Worm (Caenorhabditis elegans): ENCODE results near the gene F59A6.12.

F59A6.12 gene

DNA sequence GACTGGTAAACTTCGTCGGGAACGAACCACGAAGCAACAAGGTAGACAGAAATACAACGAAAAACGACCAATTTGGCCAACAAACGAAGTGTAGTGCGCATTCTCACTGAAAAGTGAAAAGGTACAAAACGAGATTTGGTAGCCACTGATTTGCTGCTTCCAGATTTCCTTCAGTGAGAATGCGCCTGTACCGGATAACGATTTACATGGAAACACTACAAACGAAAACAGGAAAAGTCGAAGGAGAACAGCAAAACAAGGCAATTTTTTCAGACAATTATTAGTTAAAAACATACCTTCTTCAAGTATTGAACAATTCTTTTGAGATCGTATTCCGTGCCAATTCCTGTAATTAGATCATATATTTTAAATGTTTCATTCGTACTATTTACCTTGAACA, 18.9 kb downstream of the F59A6.12 start, which contains the start of gene pigb-1:
Gene pigb-1 (minus strand): TSS at position 101 of the 400 bp plus-strand sequence.
- TF ChIP-seq ceh-30 (tag; optimal IDR thresholded peaks at IDR 0.05): no peak
- no peak for TF ChIP-seq hlh-13 (GFP tag; optimal IDR thresholded peaks at IDR 0.05)
- TF ChIP-seq nhr-232 (tag; optimal IDR thresholded peaks at IDR 0.05): no peak
- TF ChIP-seq Y22D7AL.16 (tag; optimal IDR thresholded peaks at IDR 0.05): no peak
- no peak for TF ChIP-seq pax-1 (tag; optimal IDR thresholded peaks at IDR 0.05)
- no peak for TF ChIP-seq ceh-34 (tag; optimal IDR thresholded peaks at IDR 0.05)
- no peak for TF ChIP-seq nfya-1 (tag; optimal IDR thresholded peaks at IDR 0.05)
- no peak for TF ChIP-seq nhr-11 (tag; optimal IDR thresholded peaks at IDR 0.05)
- TF ChIP-seq tbx-7 (tag; optimal IDR thresholded peaks at IDR 0.05): no peak
- TF ChIP-seq ceh-14 (tag; optimal IDR thresholded peaks at IDR 0.05): no peak
- TF ChIP-seq unc-3 (GFP tag; conservative IDR thresholded peaks at IDR 0.05): no peak
- no peak for TF ChIP-seq unc-3 (tag; optimal IDR thresholded peaks at IDR 0.05)
- TF ChIP-seq ceh-2 (tag; optimal IDR thresholded peaks at IDR 0.05): no peak
- no peak for TF ChIP-seq elt-2 (tag; optimal IDR thresholded peaks at IDR 0.05)
- TF ChIP-seq ceh-19 (GFP tag; optimal IDR thresholded peaks at IDR 0.05): no peak
- TF ChIP-seq ceh-9 (tag; optimal IDR thresholded peaks at IDR 0.05): no peak
- no peak for TF ChIP-seq ets-4 (tag; optimal IDR thresholded peaks at IDR 0.05)
- no peak for TF ChIP-seq ceh-6 (GFP tag; optimal IDR thresholded peaks at IDR 0.05)
- no peak for TF ChIP-seq F13H6.1 (tag; optimal IDR thresholded peaks at IDR 0.05)
- TF ChIP-seq C38D4.7 (GFP tag; optimal IDR thresholded peaks at IDR 0.05): no peak

DNA sequence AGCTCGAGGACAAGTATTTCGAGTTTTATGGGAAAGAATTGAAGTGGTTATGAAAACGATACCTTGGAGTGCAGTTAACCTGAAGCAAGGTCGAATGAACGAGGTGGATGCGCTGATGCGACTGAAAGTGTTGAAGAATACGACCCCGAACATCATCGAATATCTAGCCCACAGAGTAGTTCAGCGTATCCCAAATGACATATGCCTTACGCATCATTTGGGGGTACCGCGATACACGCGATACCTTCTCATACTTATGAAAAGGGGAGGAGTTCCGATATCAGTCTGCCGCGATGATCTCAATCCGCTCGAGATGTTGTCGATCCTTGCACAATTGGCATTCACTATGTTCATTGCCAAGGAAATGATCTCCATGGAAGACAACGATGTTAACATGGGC, 22.1 kb downstream of the F59A6.12 start, which contains the start of gene T27F7.12:
Gene T27F7.12 (plus strand): TSS at position 301 of the 400 bp plus-strand sequence.
- TF ChIP-seq pha-2 (tag; optimal IDR thresholded peaks at IDR 0.05) (no peak), ref-2 (tag; optimal IDR thresholded peaks at IDR 0.05) (no peak), ztf-16 (tag; optimal IDR thresholded peaks at IDR 0.05) (no peak)

DNA sequence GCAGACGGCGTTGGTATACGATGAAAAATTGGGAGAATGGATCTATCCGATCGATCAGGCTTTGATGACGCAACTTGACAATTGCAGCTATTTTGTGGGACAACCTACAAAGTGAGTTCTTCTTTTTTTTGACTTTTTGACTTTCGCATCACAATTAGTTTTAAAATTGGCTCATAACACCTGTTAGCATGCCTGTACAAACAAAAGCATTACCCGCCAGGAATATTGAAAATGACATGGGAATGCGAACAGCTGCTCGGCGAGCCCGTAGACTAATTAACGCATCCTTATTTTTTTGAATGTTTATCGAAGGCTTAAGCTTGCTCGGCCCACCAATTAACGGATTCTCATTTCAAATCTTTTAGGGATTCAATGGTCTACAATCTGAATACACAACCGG, 24.6 kb downstream of the F59A6.12 start:
- TF ChIP-seq unc-86 (tag; optimal IDR thresholded peaks at IDR 0.05): no peak
- TF ChIP-seq sdc-2 (tag; optimal IDR thresholded peaks at IDR 0.05): no peak
- no peak for TF ChIP-seq fax-1 (tag; optimal IDR thresholded peaks at IDR 0.05)
- TF ChIP-seq lin-11 (tag; optimal IDR thresholded peaks at IDR 0.05): no peak
- no peak for TF ChIP-seq ceh-34 (tag; optimal IDR thresholded peaks at IDR 0.05)
- no peak for TF ChIP-seq ceh-30 (tag; optimal IDR thresholded peaks at IDR 0.05)
- TF ChIP-seq hlh-30 (tag; optimal IDR thresholded peaks at IDR 0.05; ENCODE audit: insufficient read depth): no peak
- TF ChIP-seq dmd-4 (tag; optimal IDR thresholded peaks at IDR 0.05; ENCODE audit: borderline replicate concordance): no peak
- no peak for TF ChIP-seq hlh-8 (tag; optimal IDR thresholded peaks at IDR 0.05)
- no peak for TF ChIP-seq fkh-6 (tag; optimal IDR thresholded peaks at IDR 0.05)
- TF ChIP-seq tbx-2 (tag; optimal IDR thresholded peaks at IDR 0.05): no peak
- TF ChIP-seq mec-3 (tag; optimal IDR thresholded peaks at IDR 0.05; ENCODE audit: borderline replicate concordance): no peak
- TF ChIP-seq unc-3 (GFP tag; conservative IDR thresholded peaks at IDR 0.05): no peak
- TF ChIP-seq unc-3 (tag; optimal IDR thresholded peaks at IDR 0.05): no peak
- TF ChIP-seq sox-2 (GFP tag; IDR thresholded peaks at IDR 0.05): no peak

DNA sequence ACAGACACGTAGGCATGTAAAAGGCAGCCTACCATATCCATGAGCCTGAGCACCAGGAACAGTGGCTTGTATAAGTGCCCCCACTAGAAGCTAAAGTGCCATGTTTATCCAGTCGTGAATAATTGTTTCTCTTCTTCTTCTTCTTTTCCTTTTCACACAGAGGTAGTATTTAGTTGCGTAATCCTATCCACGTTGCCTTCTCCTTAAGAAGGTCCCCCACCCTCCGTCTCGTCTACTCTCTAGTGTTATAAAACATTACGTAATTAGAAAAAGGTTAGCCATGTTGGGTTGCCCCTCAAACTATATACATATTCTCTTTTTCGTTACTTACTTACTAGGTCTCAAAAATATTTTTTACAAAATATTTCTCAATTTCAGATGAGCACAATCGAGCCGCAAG, 25.2 kb downstream of the F59A6.12 start:
- no peak for TF ChIP-seq pax-1 (tag; optimal IDR thresholded peaks at IDR 0.05)
- no peak for TF ChIP-seq ceh-34 (tag; optimal IDR thresholded peaks at IDR 0.05)
- TF ChIP-seq sox-4 (tag; optimal IDR thresholded peaks at IDR 0.05): no peak
- TF ChIP-seq ceh-2 (tag; optimal IDR thresholded peaks at IDR 0.05): no peak
- no peak for TF ChIP-seq ceh-6 (GFP tag; optimal IDR thresholded peaks at IDR 0.05)
- no peak for TF ChIP-seq fkh-10 (GFP tag; optimal IDR thresholded peaks at IDR 0.05)
- TF ChIP-seq K02D7.2 (tag; optimal IDR thresholded peaks at IDR 0.05): no peak
- no peak for TF ChIP-seq ztf-16 (tag; optimal IDR thresholded peaks at IDR 0.05)
- TF ChIP-seq lim-6 (tag; optimal IDR thresholded peaks at IDR 0.05): no peak
- TF ChIP-seq nhr-232 (tag; optimal IDR thresholded peaks at IDR 0.05): no peak
- TF ChIP-seq syd-9 (tag; optimal IDR thresholded peaks at IDR 0.05): no peak
- no peak for TF ChIP-seq ceh-24 (tag; optimal IDR thresholded peaks at IDR 0.05)
- no peak for TF ChIP-seq che-1 (tag; optimal IDR thresholded peaks at IDR 0.05)
- no peak for TF ChIP-seq sdc-2 (tag; optimal IDR thresholded peaks at IDR 0.05)
- TF ChIP-seq pros-1 (tag; optimal IDR thresholded peaks at IDR 0.05): no peak
- no peak for TF ChIP-seq hlh-8 (tag; optimal IDR thresholded peaks at IDR 0.05)
